Fruit fly (Drosophila melanogaster) whole organism, prepupa: ENCODE data around the gene Acp36DE.

Experiments
- CG10631 ChIP-seq: fragments of 200-800 bp; sonication (Bioruptor generic); optimal IDR thresholded peaks from 2 replicates; lab custom pipeline; 2016; ENCODE audit warnings: missing biosample characterization, missing genetic modification characterization
- CG16779 ChIP-seq: fragments of 200-800 bp; sonication (Bioruptor generic); optimal IDR thresholded peaks from 3 replicates; lab custom pipeline; 2017; ENCODE audit warnings: missing biosample characterization, mild to moderate bottlenecking, missing genetic modification characterization
- CG6854 ChIP-seq: fragments of 200-800 bp; sonication (Bioruptor generic); optimal IDR thresholded peaks from 2 replicates; lab custom pipeline; 2017; ENCODE audit warnings: missing biosample characterization, mild to moderate bottlenecking, missing genetic modification characterization
- CG8632 ChIP-seq: fragments of 200-800 bp; sonication (Bioruptor generic); optimal IDR thresholded peaks from 3 replicates; lab custom pipeline; 2016; ENCODE audit warnings: missing biosample characterization, missing genetic modification characterization
- Sox102F ChIP-seq: fragments of 200-800 bp; sonication (Bioruptor generic); optimal IDR thresholded peaks from 2 replicates; lab custom pipeline; 2016; ENCODE audit warnings: missing biosample characterization, mild to moderate bottlenecking, missing genetic modification characterization
- acj6 ChIP-seq: fragments of 200-800 bp; sonication (Bioruptor generic); optimal IDR thresholded peaks from 3 replicates; lab custom pipeline; 2016; ENCODE audit warnings: missing biosample characterization, missing genetic modification characterization
- eg ChIP-seq: fragments of 200-800 bp; sonication (Bioruptor generic); IDR thresholded peaks from 3 replicates; pipeline ENCODE4 v1.3.6; 2022; ENCODE audit warnings: missing biosample characterization, missing genetic modification characterization

- TF ChIP-seq CG6854 (GFP tag; lab: Kevin White, UChicago) (no peak), CG16779 (no peak), eg (GFP tag; lab: Robert Waterston, UW) (no peak), acj6 (GFP tag; lab: Kevin White, UChicago) (no peak), CG8632 (GFP tag; lab: Kevin White, UChicago) (no peak), CG10631 (GFP tag; lab: Kevin White, UChicago) (no peak), Sox102F (GFP tag; lab: Kevin White, UChicago) (no peak)
Observed at dm6 chr2L:18355550-18355949, 3.3 kb downstream of the Acp36DE start.
